Worm (Caenorhabditis elegans): Measurements from ENCODE around the gene F58A4.1.

Gene F58A4.1

DNA sequence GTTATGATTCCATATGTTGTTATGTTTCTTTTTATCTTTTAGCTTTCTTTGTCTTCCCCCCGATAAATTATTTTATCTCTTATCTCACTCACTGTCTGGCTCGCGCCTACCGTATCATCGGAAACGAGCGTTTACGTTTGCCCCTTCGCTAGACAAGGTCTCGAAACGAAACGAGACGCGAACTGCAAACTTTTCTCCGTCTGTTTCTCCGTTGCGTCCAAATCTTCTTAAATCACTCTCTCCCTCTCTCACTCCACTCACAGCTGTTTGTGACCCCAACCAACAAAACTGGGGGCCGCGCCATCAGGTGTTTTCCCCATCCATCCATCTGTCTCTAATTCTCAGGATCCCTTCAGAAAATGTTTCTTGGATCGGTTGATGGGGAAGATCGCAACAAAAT, 21.9 kb downstream of the F58A4.1 start:
- TF ChIP-seq nhr-77 (tag; optimal IDR thresholded peaks at IDR 0.05) (no peak), lin-39 (tag; optimal IDR thresholded peaks at IDR 0.05) (no peak), ztf-4 (tag; optimal IDR thresholded peaks at IDR 0.05) (no peak), elt-1 (tag; optimal IDR thresholded peaks at IDR 0.05) (no peak), sma-3 (GFP tag; optimal IDR thresholded peaks at IDR 0.05) (no peak), nhr-237 (tag; optimal IDR thresholded peaks at IDR 0.05) (no peak), nhr-12 (tag; optimal IDR thresholded peaks at IDR 0.05) (no peak), mab-5 (tag; optimal IDR thresholded peaks at IDR 0.05) (no peak), ZK546.5 (tag; optimal IDR thresholded peaks at IDR 0.05) (no peak), gmeb-1 (tag; optimal IDR thresholded peaks at IDR 0.05) (no peak), ztf-11 (tag; optimal IDR thresholded peaks at IDR 0.05) (no peak), elt-3 (tag; optimal IDR thresholded peaks at IDR 0.05) (no peak), aly-2 (tag; optimal IDR thresholded peaks at IDR 0.05) (no peak), skn-1 (tag; optimal IDR thresholded peaks at IDR 0.05) (no peak), mbf-1 (tag; optimal IDR thresholded peaks at IDR 0.05) (no peak), unc-55 (GFP tag; optimal IDR thresholded peaks at IDR 0.05) (no peak), snpc-4 (tag; optimal IDR thresholded peaks at IDR 0.05) (no peak), lin-13 (GFP tag; optimal IDR thresholded peaks at IDR 0.05) (no peak), ceh-16 (tag; optimal IDR thresholded peaks at IDR 0.05) (no peak), blmp-1 (tag; optimal IDR thresholded peaks at IDR 0.05; ENCODE audit: insufficient read depth) (peak; percentile 26), nhr-11 (tag; optimal IDR thresholded peaks at IDR 0.05) (no peak), zag-1 (tag; optimal IDR thresholded peaks at IDR 0.05) (no peak), sem-4 (tag; optimal IDR thresholded peaks at IDR 0.05) (no peak), mdl-1 (tag; optimal IDR thresholded peaks at IDR 0.05) (no peak), unc-62 (GFP tag; optimal IDR thresholded peaks at IDR 0.05) (no peak), ztf-1 (GFP tag; conservative IDR thresholded peaks at IDR 0.05) (no peak), lsy-2 (tag; optimal IDR thresholded peaks at IDR 0.05) (peak in 1 of 2 experiments; percentile 22), nhr-10 (tag; optimal IDR thresholded peaks at IDR 0.05) (no peak), sma-9 (GFP tag; optimal IDR thresholded peaks at IDR 0.05) (peak; percentile 81), sma-9 (tag; optimal IDR thresholded peaks at IDR 0.05) (no peak), alr-1 (tag; optimal IDR thresholded peaks at IDR 0.05) (no peak), ceh-82 (tag; optimal IDR thresholded peaks at IDR 0.05) (no peak), fos-1 (tag; optimal IDR thresholded peaks at IDR 0.05) (peak; percentile 54), peb-1 (tag; optimal IDR thresholded peaks at IDR 0.05) (no peak), dmd-4 (tag; optimal IDR thresholded peaks at IDR 0.05) (no peak), nhr-25 (tag; optimal IDR thresholded peaks at IDR 0.05) (no peak), nhr-129 (tag; optimal IDR thresholded peaks at IDR 0.05) (peak; percentile 78), crh-2 (tag; optimal IDR thresholded peaks at IDR 0.05) (no peak), R02D3.7 (tag; optimal IDR thresholded peaks at IDR 0.05) (no peak), egl-27 (tag; optimal IDR thresholded peaks at IDR 0.05) (peak; percentile 38), unc-39 (tag; optimal IDR thresholded peaks at IDR 0.05) (no peak), Y55F3AM.14 (GFP tag; optimal IDR thresholded peaks at IDR 0.05) (no peak), F13H6.1 (tag; optimal IDR thresholded peaks at IDR 0.05) (peak; percentile 82), nhr-6 (tag; optimal IDR thresholded peaks at IDR 0.05) (no peak), nhr-21 (tag; optimal IDR thresholded peaks at IDR 0.05) (peak; percentile 4), lin-11 (tag; optimal IDR thresholded peaks at IDR 0.05) (no peak), C34F6.9 (tag; optimal IDR thresholded peaks at IDR 0.05) (peak; percentile 30), ama-1 (optimal IDR thresholded peaks at IDR 0.05) (peak; percentile 1), nhr-23 (tag; optimal IDR thresholded peaks at IDR 0.05) (no peak)

Data from whole organism, L2 larva.